Fruit fly (Drosophila melanogaster) whole organism, prepupa: ENCODE data around the gene CG13312.

Experiments
- Blimp-1 ChIP-seq: fragments of 200-800 bp; sonication (Bioruptor generic); optimal IDR thresholded peaks from 3 replicates; lab custom pipeline; 2017; ENCODE audit warnings: missing biosample characterization, missing genetic modification characterization, mild to moderate bottlenecking, moderate library complexity, missing genetic modification reagents
- CG10631 ChIP-seq: fragments of 200-800 bp; sonication (Bioruptor generic); optimal IDR thresholded peaks from 2 replicates; lab custom pipeline; 2016; ENCODE audit warnings: missing biosample characterization, missing genetic modification characterization
- CG10669 ChIP-seq: fragments of 200-800 bp; sonication (Bioruptor generic); optimal IDR thresholded peaks from 3 replicates; lab custom pipeline; 2018; ENCODE audit warnings: missing biosample characterization, mild to moderate bottlenecking, missing genetic modification characterization, moderate library complexity
- CG11294 ChIP-seq: fragments of 200-800 bp; sonication (Bioruptor generic); IDR thresholded peaks from 2 replicates; pipeline ENCODE4 v1.3.6; 2022; ENCODE audit warnings: missing biosample characterization, missing genetic modification characterization
- CG11762 ChIP-seq: fragments of 200-800 bp; sonication (Bioruptor generic); optimal IDR thresholded peaks from 3 replicates; lab custom pipeline; 2016; ENCODE audit warnings: missing biosample characterization, missing genetic modification characterization; ENCODE audit not compliant: insufficient read depth
- CG11902 ChIP-seq: fragments of 200-800 bp; sonication (Bioruptor generic); optimal IDR thresholded peaks from 3 replicates; lab custom pipeline; 2016; ENCODE audit warnings: missing biosample characterization, missing genetic modification characterization
- CG1621 ChIP-seq: fragments of 200-800 bp; sonication (Bioruptor generic); optimal IDR thresholded peaks from 3 replicates; lab custom pipeline; 2018; ENCODE audit warnings: missing biosample characterization, mild to moderate bottlenecking, missing genetic modification characterization
- CG16779 ChIP-seq: fragments of 200-800 bp; sonication (Bioruptor generic); optimal IDR thresholded peaks from 3 replicates; lab custom pipeline; 2017; ENCODE audit warnings: missing biosample characterization, mild to moderate bottlenecking, missing genetic modification characterization
- CG3032 ChIP-seq: fragments of 200-800 bp; optimal IDR thresholded peaks from 2 replicates; lab custom pipeline; 2019; ENCODE audit warnings: missing biosample characterization, mild to moderate bottlenecking, missing genetic modification characterization, moderate library complexity
- CG31627 ChIP-seq: fragments of 200-800 bp; sonication (Bioruptor generic); optimal IDR thresholded peaks from 3 replicates; lab custom pipeline; 2016; ENCODE audit warnings: missing biosample characterization, missing genetic modification characterization
- CG32006 ChIP-seq: fragments of 200-800 bp; sonication (Bioruptor generic); optimal IDR thresholded peaks from 3 replicates; lab custom pipeline; 2017; ENCODE audit warnings: missing biosample characterization, mild to moderate bottlenecking, missing genetic modification characterization
- CG34406 ChIP-seq: fragments of 200-800 bp; sonication (Bioruptor generic); optimal IDR thresholded peaks from 3 replicates; lab custom pipeline; 2016; ENCODE audit warnings: missing biosample characterization, missing genetic modification characterization
- CG3919 ChIP-seq: fragments of 200-800 bp; sonication (Bioruptor generic); optimal IDR thresholded peaks from 3 replicates; lab custom pipeline; 2016; ENCODE audit warnings: missing biosample characterization, missing genetic modification characterization
- CG4318 ChIP-seq: fragments of 200-800 bp; sonication (Bioruptor generic); optimal IDR thresholded peaks from 3 replicates; lab custom pipeline; 2017; ENCODE audit warnings: missing biosample characterization, mild to moderate bottlenecking, missing genetic modification characterization
- CG6163 ChIP-seq: fragments of 200-800 bp; sonication (Bioruptor generic); IDR thresholded peaks from 3 replicates; pipeline ENCODE4 v1.3.6; 2022; ENCODE audit warnings: missing biosample characterization, missing genetic modification characterization
- CG6792 ChIP-seq: fragments of 200-800 bp; sonication (Bioruptor generic); optimal IDR thresholded peaks from 3 replicates; lab custom pipeline; 2016; ENCODE audit warnings: missing biosample characterization, missing genetic modification characterization
- CG6808 ChIP-seq: fragments of 200-800 bp; sonication (Bioruptor generic); optimal IDR thresholded peaks from 3 replicates; lab custom pipeline; 2017; ENCODE audit warnings: missing biosample characterization, missing genetic modification characterization, mild to moderate bottlenecking, moderate library complexity, missing genetic modification reagents
- CG6854 ChIP-seq: fragments of 200-800 bp; sonication (Bioruptor generic); optimal IDR thresholded peaks from 2 replicates; lab custom pipeline; 2017; ENCODE audit warnings: missing biosample characterization, mild to moderate bottlenecking, missing genetic modification characterization
- CG8319 ChIP-seq: fragments of 200-800 bp; sonication (Bioruptor generic); optimal IDR thresholded peaks from 3 replicates; lab custom pipeline; 2016; ENCODE audit warnings: missing biosample characterization, missing genetic modification characterization
- CG8632 ChIP-seq: fragments of 200-800 bp; sonication (Bioruptor generic); optimal IDR thresholded peaks from 3 replicates; lab custom pipeline; 2016; ENCODE audit warnings: missing biosample characterization, missing genetic modification characterization
- CG9139 ChIP-seq: fragments of 200-800 bp; sonication (Bioruptor generic); optimal IDR thresholded peaks from 3 replicates; lab custom pipeline; 2017; ENCODE audit warnings: missing biosample characterization, mild to moderate bottlenecking, missing genetic modification characterization
- Eip75B ChIP-seq: fragments of 200-800 bp; sonication (Bioruptor generic); optimal IDR thresholded peaks from 3 replicates; lab custom pipeline; 2016; ENCODE audit warnings: missing biosample characterization, missing genetic modification characterization
- Eip78C ChIP-seq: fragments of 200-800 bp; sonication (Bioruptor generic); peaks from one replicate; lab custom pipeline; 2016; ENCODE audit warnings: missing biosample characterization, missing genetic modification characterization
- Eip93F ChIP-seq: fragments of 200-800 bp; sonication (Bioruptor generic); optimal IDR thresholded peaks from 2 replicates; lab custom pipeline; 2016; ENCODE audit warnings: missing biosample characterization, mild to moderate bottlenecking, missing genetic modification characterization
- Ets21C ChIP-seq: fragments of 200-800 bp; sonication (Bioruptor generic); optimal IDR thresholded peaks from 3 replicates; lab custom pipeline; 2016; ENCODE audit warnings: missing biosample characterization, missing genetic modification characterization
- Ets96B ChIP-seq: fragments of 200-800 bp; optimal IDR thresholded peaks from 2 replicates; lab custom pipeline; 2019; ENCODE audit warnings: missing biosample characterization, mild to moderate bottlenecking, missing genetic modification characterization, moderate library complexity
- Gug ChIP-seq: fragments of 200-800 bp; sonication (Bioruptor generic); IDR thresholded peaks from 2 replicates; pipeline ENCODE4 v1.3.6; 2022; ENCODE audit warnings: missing biosample characterization, missing genetic modification characterization
- Hr39 ChIP-seq: fragments of 200-800 bp; sonication (Bioruptor generic); optimal IDR thresholded peaks from 2 replicates; lab custom pipeline; 2016; ENCODE audit warnings: missing biosample characterization, missing genetic modification characterization
- Hr4 ChIP-seq: fragments of 200-800 bp; sonication (Bioruptor generic); optimal IDR thresholded peaks from 3 replicates; lab custom pipeline; 2016; ENCODE audit warnings: missing biosample characterization, missing genetic modification characterization
- OdsH ChIP-seq: fragments of 200-800 bp; sonication (Bioruptor generic); optimal IDR thresholded peaks from 3 replicates; lab custom pipeline; 2016; ENCODE audit warnings: missing biosample characterization, missing genetic modification characterization
- Smox ChIP-seq: fragments of 200-800 bp; sonication (Bioruptor generic); optimal IDR thresholded peaks from 3 replicates; lab custom pipeline; 2016; ENCODE audit warnings: missing biosample characterization, missing genetic modification characterization
- Sox102F ChIP-seq: fragments of 200-800 bp; sonication (Bioruptor generic); optimal IDR thresholded peaks from 2 replicates; lab custom pipeline; 2016; ENCODE audit warnings: missing biosample characterization, mild to moderate bottlenecking, missing genetic modification characterization
- Sox14 ChIP-seq: fragments of 200-800 bp; sonication (Bioruptor generic); optimal IDR thresholded peaks from 3 replicates; lab custom pipeline; 2016; ENCODE audit warnings: missing biosample characterization, missing genetic modification characterization
- Sox15 ChIP-seq: fragments of 200-800 bp; sonication (Bioruptor generic); optimal IDR thresholded peaks from 3 replicates; lab custom pipeline; 2016; ENCODE audit warnings: missing biosample characterization, missing genetic modification characterization
- acj6 ChIP-seq: fragments of 200-800 bp; sonication (Bioruptor generic); optimal IDR thresholded peaks from 3 replicates; lab custom pipeline; 2016; ENCODE audit warnings: missing biosample characterization, missing genetic modification characterization
- cyc ChIP-seq: fragments of 200-800 bp; sonication (Bioruptor generic); optimal IDR thresholded peaks from 3 replicates; lab custom pipeline; 2016; ENCODE audit warnings: missing biosample characterization, missing genetic modification characterization
- dac ChIP-seq: fragments of 200-800 bp; sonication (Bioruptor generic); optimal IDR thresholded peaks from 2 replicates; lab custom pipeline; 2017; ENCODE audit warnings: missing biosample characterization, mild to moderate bottlenecking, missing genetic modification characterization
- dsx ChIP-seq: fragments of 200-800 bp; optimal IDR thresholded peaks from 3 replicates; lab custom pipeline; 2019; ENCODE audit warnings: missing biosample characterization, mild to moderate bottlenecking, missing genetic modification characterization, moderate library complexity; ENCODE audit not compliant: poor library complexity, severe bottlenecking
- eg ChIP-seq: fragments of 200-800 bp; sonication (Bioruptor generic); IDR thresholded peaks from 3 replicates; pipeline ENCODE4 v1.3.6; 2022; ENCODE audit warnings: missing biosample characterization, missing genetic modification characterization
- esn ChIP-seq: fragments of 200-800 bp; sonication (Bioruptor generic); optimal IDR thresholded peaks from 2 replicates; lab custom pipeline; 2016; ENCODE audit warnings: missing biosample characterization, mild to moderate bottlenecking, missing genetic modification characterization, moderate library complexity
- fd85E ChIP-seq: fragments of 200-800 bp; sonication (Bioruptor generic); optimal IDR thresholded peaks from 3 replicates; lab custom pipeline; 2016; ENCODE audit warnings: missing biosample characterization, missing genetic modification characterization
- fkh ChIP-seq: fragments of 200-800 bp; sonication (Bioruptor generic); optimal IDR thresholded peaks from 3 replicates; lab custom pipeline; 2017; ENCODE audit warnings: missing biosample characterization, mild to moderate bottlenecking, missing genetic modification characterization, moderate library complexity
- lz ChIP-seq: fragments of 200-800 bp; sonication (Bioruptor generic); optimal IDR thresholded peaks from 3 replicates; lab custom pipeline; 2016; ENCODE audit warnings: missing biosample characterization, missing genetic modification characterization
- net ChIP-seq: fragments of 200-800 bp; sonication (Bioruptor generic); optimal IDR thresholded peaks from 3 replicates; lab custom pipeline; 2016; ENCODE audit warnings: missing biosample characterization, missing genetic modification characterization
- pdm3 ChIP-seq: fragments of 200-800 bp; sonication (Bioruptor generic); optimal IDR thresholded peaks from 3 replicates; lab custom pipeline; 2016; ENCODE audit warnings: missing biosample characterization, missing genetic modification characterization
- spab ChIP-seq: fragments of 200-800 bp; sonication (Bioruptor generic); optimal IDR thresholded peaks from 2 replicates; lab custom pipeline; 2017; ENCODE audit warnings: missing biosample characterization, mild to moderate bottlenecking, missing genetic modification characterization, missing genetic modification reagents
- svp ChIP-seq: fragments of 200-800 bp; sonication (Bioruptor generic); peaks from one replicate; lab custom pipeline; 2016; ENCODE audit warnings: missing biosample characterization, missing genetic modification characterization
- topi ChIP-seq: fragments of 200-800 bp; sonication (Bioruptor generic); optimal IDR thresholded peaks from 3 replicates; lab custom pipeline; 2016; ENCODE audit warnings: missing biosample characterization, missing genetic modification characterization
- vri ChIP-seq: fragments of 200-800 bp; sonication (Bioruptor generic); optimal IDR thresholded peaks from 3 replicates; lab custom pipeline; 2016; ENCODE audit warnings: missing biosample characterization, mild to moderate bottlenecking, missing genetic modification characterization

CG13312 gene

DNA sequence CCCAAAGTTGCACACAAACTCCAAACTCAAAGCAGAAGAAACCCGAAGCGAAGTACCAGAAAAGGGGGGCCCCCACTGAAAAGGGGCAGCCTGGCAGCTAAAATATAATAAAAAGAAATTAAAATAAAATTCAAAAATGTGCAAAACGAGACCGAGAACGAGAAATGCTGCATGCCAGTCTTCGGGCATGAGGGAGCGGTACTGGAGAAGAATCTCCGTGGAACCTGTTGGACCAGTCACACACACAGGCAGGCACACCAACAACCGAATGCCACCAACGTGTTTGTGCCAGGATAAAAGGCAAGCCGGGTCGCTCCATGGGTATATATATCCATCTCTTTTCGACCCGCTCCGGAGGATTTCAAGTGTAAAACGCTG lies 18.0 kb upstream of the CG13312 start (continued):
- TF ChIP-seq CG6854 (peak; percentile 30), Eip78C (peak; percentile 69), CG8632 (GFP tag; lab: Kevin White, UChicago) (no peak), esn (no peak), spab (GFP tag; lab: Kevin White, UChicago) (peak; percentile 34), Ets21C (GFP tag; lab: Kevin White, UChicago) (no peak), CG1621 (peak; percentile 68), CG6792 (GFP tag; lab: Kevin White, UChicago) (no peak), CG11762 (GFP tag; lab: Kevin White, UChicago) (no peak), pdm3 (GFP tag; lab: Kevin White, UChicago) (no peak), Gug (GFP tag; lab: Robert Waterston, UW) (no peak)

DNA sequence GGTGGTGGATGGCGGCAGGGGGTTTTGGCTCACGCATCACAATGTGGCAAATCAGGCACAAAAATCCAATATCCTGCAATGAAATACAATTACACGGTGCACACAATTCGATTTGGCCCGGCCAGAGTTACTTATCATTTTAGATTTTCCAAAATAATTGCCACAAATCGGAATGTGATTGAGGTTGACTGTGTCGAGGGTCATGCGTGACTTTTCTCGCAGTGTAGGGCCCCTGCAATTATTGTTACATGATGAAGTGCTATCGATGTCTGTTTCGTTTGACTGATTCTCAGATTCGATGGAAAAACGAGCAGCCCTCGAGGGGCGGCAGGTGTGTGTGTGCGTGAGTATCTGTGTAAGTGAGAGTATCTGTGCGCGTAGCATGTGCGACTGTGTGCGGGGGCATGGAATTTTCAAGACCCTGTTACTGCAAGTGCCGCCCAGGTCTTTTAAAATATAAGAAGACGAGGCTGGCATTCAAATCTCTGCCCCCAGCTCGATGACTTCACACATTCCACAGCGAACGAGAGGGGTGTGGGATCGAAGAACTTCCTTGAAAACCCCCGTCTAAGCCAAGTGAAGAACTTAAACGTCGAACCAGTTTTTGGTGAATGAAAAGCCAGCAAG lies 17.5 kb upstream of the CG13312 start:
- TF ChIP-seq CG4318 (no peak), dsx (GFP tag; lab: Kevin White, UChicago) (no peak), CG31627 (GFP tag; lab: Kevin White, UChicago) (peak; percentile 12), CG1621 (no peak), lz (no peak), CG6854 (no peak), Hr39 (peak; percentile 33), OdsH (no peak), CG16779 (tag; lab: Kevin White, UChicago) (no peak), cyc (GFP tag; lab: Kevin White, UChicago) (no peak), Blimp-1 (GFP tag; lab: Kevin White, UChicago) (peak; percentile 1), Smox (GFP tag; lab: Kevin White, UChicago) (no peak), Ets21C (GFP tag; lab: Kevin White, UChicago) (no peak), fkh (no peak), Sox14 (no peak), CG8319 (GFP tag; lab: Kevin White, UChicago) (no peak), esn (no peak), CG3032 (tag; lab: Kevin White, UChicago) (no peak), Gug (GFP tag; lab: Robert Waterston, UW) (no peak), CG11902 (no peak), CG6792 (GFP tag; lab: Kevin White, UChicago) (no peak), Ets96B (tag; lab: Kevin White, UChicago) (no peak), CG11294 (GFP tag; lab: Robert Waterston, UW) (no peak), Hr4 (GFP tag; lab: Kevin White, UChicago) (no peak), CG34406 (GFP tag; lab: Kevin White, UChicago) (no peak), CG10669 (no peak), Eip75B (GFP tag; lab: Kevin White, UChicago) (no peak), dac (GFP tag; lab: Kevin White, UChicago) (no peak), CG32006 (no peak), Sox102F (GFP tag; lab: Kevin White, UChicago) (no peak), CG6163 (GFP tag; lab: Robert Waterston, UW) (0 out of 3 replicates have a peak, but pooled peaks have one; percentile 7), net (GFP tag; lab: Kevin White, UChicago) (no peak), topi (GFP tag; lab: Kevin White, UChicago) (no peak), CG9139 (no peak), fd85E (GFP tag; lab: Kevin White, UChicago) (no peak), pdm3 (GFP tag; lab: Kevin White, UChicago) (no peak), svp (GFP tag; lab: Kevin White, UChicago) (peak; percentile 58), CG6808 (GFP tag; lab: Kevin White, UChicago) (no peak), Eip93F (GFP tag; lab: Kevin White, UChicago) (no peak), Sox15 (GFP tag; lab: Kevin White, UChicago) (no peak), Eip78C (peak; percentile 6), CG3919 (GFP tag; lab: Kevin White, UChicago) (peak; percentile 22), spab (GFP tag; lab: Kevin White, UChicago) (peak; percentile 22), vri (GFP tag; lab: Kevin White, UChicago) (no peak), CG10631 (GFP tag; lab: Kevin White, UChicago) (no peak), acj6 (no peak), eg (GFP tag; lab: Robert Waterston, UW) (no peak)
